Worm (Caenorhabditis elegans) whole organism, L4 larva: ENCODE measurements around the gene col-37.
"Not testable (repeated sequence)": the region's sequence is repeated elsewhere in the genome, so short reads cannot be mapped to it uniquely, and the experiment has no call there.

Experiments used
- F44E2.7 ChIP-seq: fragments of 200-800 bp; sonication (Bioruptor generic); IDR thresholded peaks from 2 replicates; pipeline ENCODE4 v2.1.2; 2022; ENCODE audit warnings: missing genetic modification characterization, missing compliant biosample characterization
- Y48G9A.11 ChIP-seq: fragments of 200-800 bp; sonication (Bioruptor generic); IDR thresholded peaks from 2 replicates; pipeline ENCODE4 v1.3.6; 2022; ENCODE audit warnings: missing genetic modification reagents, missing genetic modification characterization, missing compliant biosample characterization
- aha-1 ChIP-seq: fragments of 150-350 bp; peaks from one replicate; lab custom pipeline; 2014; ENCODE audit warnings: missing biosample characterization, missing genetic modification characterization
- ceh-20 ChIP-seq: fragments of 200-800 bp; sonication (Bioruptor generic); IDR thresholded peaks from 2 replicates; pipeline ENCODE4 v1.3.6; 2022; ENCODE audit warnings: missing genetic modification reagents, missing genetic modification characterization, missing compliant biosample characterization
- ces-1 ChIP-seq: fragments of 150-350 bp; sonication (generic microtip); optimal IDR thresholded peaks from 4 replicates; lab custom pipeline; 2014; ENCODE audit warnings: missing biosample characterization, missing genetic modification reagents, missing genetic modification characterization
- ctbp-1 ChIP-seq: fragments of 200-800 bp; sonication (Bioruptor generic); IDR thresholded peaks from 2 replicates; pipeline ENCODE4 v1.3.6; 2022; ENCODE audit warnings: missing genetic modification reagents, missing genetic modification characterization, missing compliant biosample characterization
- daf-12 ChIP-seq: fragments of 150-350 bp; optimal IDR thresholded peaks from 2 replicates; lab custom pipeline; 2014; ENCODE audit warnings: missing biosample characterization, missing genetic modification reagents, missing genetic modification characterization
- daf-16 ChIP-seq, 3 experiments: sonication (generic microtip); optimal IDR thresholded peaks; 2 replicates each; lab custom pipeline; 2016 to 2017; ENCODE audit warnings: missing genetic modification characterization in 3 of 3, missing genetic modification reagents in 3 of 3, mild to moderate bottlenecking in 2 of 3, missing compliant biosample characterization in 2 of 3, missing biosample characterization in 1 of 3, moderate library complexity in 1 of 3
- daf-19 ChIP-seq: fragments of 200-800 bp; sonication (Bioruptor generic); conservative IDR thresholded peaks from 2 replicates; pipeline ENCODE4 v1.3.6; 2022; ENCODE audit warnings: missing genetic modification characterization, missing compliant biosample characterization
- dmd-6 ChIP-seq: fragments of 200-800 bp; sonication (Bioruptor generic); IDR thresholded peaks from 2 replicates; pipeline ENCODE4 v1.3.6; 2022; ENCODE audit warnings: missing genetic modification reagents, missing genetic modification characterization, missing compliant biosample characterization
- dmd-9 ChIP-seq: fragments of 200-800 bp; sonication (Bioruptor generic); IDR thresholded peaks from 2 replicates; pipeline ENCODE4 v1.3.6; 2022; ENCODE audit warnings: missing genetic modification reagents, missing genetic modification characterization, missing compliant biosample characterization
- dpl-1 ChIP-seq: fragments of 150-350 bp; optimal IDR thresholded peaks from 2 replicates; lab custom pipeline; 2014; ENCODE audit warnings: missing biosample characterization, missing genetic modification reagents, missing genetic modification characterization
- dve-1 ChIP-seq: sonication (generic microtip); optimal IDR thresholded peaks from 2 replicates; lab custom pipeline; 2017; ENCODE audit warnings: antibody characterized with exemption, mild to moderate bottlenecking, missing genetic modification characterization, missing compliant biosample characterization; ENCODE audit not compliant: insufficient read depth
- egl-27 ChIP-seq: sonication (generic microtip); optimal IDR thresholded peaks from 3 replicates; lab custom pipeline; 2017; ENCODE audit warnings: missing biosample characterization, missing genetic modification reagents, missing genetic modification characterization
- egl-43 ChIP-seq: fragments of 200-800 bp; sonication (Bioruptor generic); IDR thresholded peaks from 2 replicates; pipeline ENCODE4 v1.3.6; 2022; ENCODE audit warnings: missing genetic modification reagents, missing genetic modification characterization, missing compliant biosample characterization
- fkh-10 ChIP-seq: fragments of 150-350 bp; optimal IDR thresholded peaks from 2 replicates; lab custom pipeline; 2014; ENCODE audit warnings: missing biosample characterization, missing genetic modification reagents, missing genetic modification characterization
- hif-1 ChIP-seq, 2 experiments: sonication (generic microtip); optimal IDR thresholded peaks; 2 replicates each; lab custom pipeline; 2016 to 2017; ENCODE audit warnings: missing compliant biosample characterization in 2 of 2, missing genetic modification characterization in 2 of 2, missing genetic modification reagents in 2 of 2, missing genotype in 2 of 2, mild to moderate bottlenecking in 1 of 2
- hmg-1.1 ChIP-seq: fragments of 200-800 bp; sonication (Bioruptor generic); IDR thresholded peaks from 2 replicates; pipeline ENCODE4 v1.3.6; 2022; ENCODE audit warnings: missing genetic modification reagents, missing genetic modification characterization, missing compliant biosample characterization
- jun-1 ChIP-seq: fragments of 150-350 bp; optimal IDR thresholded peaks from 2 replicates; lab custom pipeline; 2014; ENCODE audit warnings: missing biosample characterization, missing genetic modification reagents, missing genetic modification characterization
- lin-13 ChIP-seq: fragments of 150-350 bp; optimal IDR thresholded peaks from 2 replicates; lab custom pipeline; 2014; ENCODE audit warnings: missing biosample characterization, missing genetic modification reagents, missing genetic modification characterization
- lin-29 ChIP-seq: fragments of 200-800 bp; sonication (Bioruptor generic); IDR thresholded peaks from 2 replicates; pipeline ENCODE4 v1.3.6; 2022; ENCODE audit warnings: missing genetic modification reagents, missing genetic modification characterization, missing compliant biosample characterization
- lir-3 ChIP-seq: sonication (generic microtip); optimal IDR thresholded peaks from 2 replicates; lab custom pipeline; 2016; ENCODE audit warnings: mild to moderate bottlenecking, missing genetic modification characterization, missing compliant biosample characterization
- madf-5 ChIP-seq, 2 experiments: fragments of 200-800 bp; sonication (Bioruptor generic); IDR thresholded peaks; 2 replicates each; pipeline ENCODE4 v1.3.6; 2022; ENCODE audit warnings: missing compliant biosample characterization in 2 of 2, missing genetic modification characterization in 2 of 2
- mdl-1 ChIP-seq, 2 experiments: fragments of 150-350 bp in 1 of 2; sonication (generic microtip) in 1 of 2; optimal IDR thresholded peaks; 2 replicates each; lab custom pipeline; 2014 to 2017; ENCODE audit warnings: missing biosample characterization in 2 of 2, missing genetic modification characterization in 2 of 2
- mep-1 ChIP-seq: fragments of 150-350 bp; sonication (generic microtip); optimal IDR thresholded peaks from 3 replicates; lab custom pipeline; 2014; ENCODE audit warnings: missing biosample characterization, missing genetic modification characterization
- mxl-2 ChIP-seq: fragments of 200-800 bp; sonication (Bioruptor generic); conservative IDR thresholded peaks from 2 replicates; pipeline ENCODE4 v1.3.6; 2022; ENCODE audit warnings: missing genetic modification reagents, missing genetic modification characterization, missing compliant biosample characterization
- nhr-10 ChIP-seq: fragments of 150-350 bp; optimal IDR thresholded peaks from 2 replicates; lab custom pipeline; 2014; ENCODE audit warnings: missing biosample characterization, missing genetic modification characterization
- nhr-102 ChIP-seq: sonication (generic microtip); optimal IDR thresholded peaks from 2 replicates; lab custom pipeline; 2016; ENCODE audit warnings: mild to moderate bottlenecking, missing genetic modification characterization, moderate library complexity, missing compliant biosample characterization
- nhr-111 ChIP-seq: fragments of 200-800 bp; sonication (Bioruptor generic); optimal IDR thresholded peaks from 2 replicates; lab custom pipeline; 2018; ENCODE audit warnings: mild to moderate bottlenecking, missing genetic modification characterization, missing compliant biosample characterization
- nhr-25 ChIP-seq: sonication (generic microtip); optimal IDR thresholded peaks from 2 replicates; lab custom pipeline; 2017; ENCODE audit warnings: missing genetic modification characterization, mild to moderate bottlenecking, missing compliant biosample characterization, antibody characterized with exemption, moderate library complexity, borderline replicate concordance; ENCODE audit not compliant: insufficient read depth
- nhr-6 ChIP-seq: fragments of 150-350 bp; optimal IDR thresholded peaks from 2 replicates; lab custom pipeline; 2014; ENCODE audit warnings: missing biosample characterization, missing genetic modification characterization
- nhr-77 ChIP-seq: fragments of 150-350 bp; optimal IDR thresholded peaks from 2 replicates; lab custom pipeline; 2014; ENCODE audit warnings: missing biosample characterization, missing genetic modification characterization
- pqm-1 ChIP-seq: sonication (generic microtip); optimal IDR thresholded peaks from 2 replicates; lab custom pipeline; 2017; ENCODE audit warnings: missing biosample characterization, missing genetic modification characterization
- sdz-12 ChIP-seq: fragments of 200-800 bp; sonication (Bioruptor generic); optimal IDR thresholded peaks from 2 replicates; lab custom pipeline; 2018; ENCODE audit warnings: mild to moderate bottlenecking, missing genetic modification characterization, missing compliant biosample characterization
- set-16 ChIP-seq: fragments of 200-800 bp; sonication (Bioruptor generic); IDR thresholded peaks from 2 replicates; pipeline ENCODE4 v1.3.6; 2022; ENCODE audit warnings: missing genetic modification reagents, missing genetic modification characterization, missing compliant biosample characterization
- spr-3 ChIP-seq: fragments of 200-800 bp; sonication (Bioruptor generic); optimal IDR thresholded peaks from 2 replicates; lab custom pipeline; 2018; ENCODE audit warnings: mild to moderate bottlenecking, missing genetic modification characterization, missing compliant biosample characterization
- unc-39 ChIP-seq: sonication (generic microtip); optimal IDR thresholded peaks from 2 replicates; lab custom pipeline; 2017; ENCODE audit warnings: missing biosample characterization, missing genetic modification characterization
- unc-62 ChIP-seq, 3 experiments: fragments of 150-350 bp in 1 of 3; sonication (generic microtip); optimal IDR thresholded peaks in 2 of 3; peaks in 1 of 3; 1 replicate in 1 of 3; 2 replicates in 2 of 3; lab custom pipeline; 2014 to 2017; ENCODE audit warnings: missing biosample characterization in 3 of 3, missing genetic modification characterization in 3 of 3, missing genetic modification reagents in 3 of 3, missing genotype in 1 of 3
- zag-1 ChIP-seq: fragments of 150-350 bp; optimal IDR thresholded peaks from 2 replicates; lab custom pipeline; 2014; ENCODE audit warnings: missing biosample characterization, missing genetic modification characterization
- zfp-2 ChIP-seq: sonication (generic microtip); optimal IDR thresholded peaks from 2 replicates; lab custom pipeline; 2016; ENCODE audit warnings: mild to moderate bottlenecking, missing genetic modification characterization, missing compliant biosample characterization

Gene col-37

DNA sequence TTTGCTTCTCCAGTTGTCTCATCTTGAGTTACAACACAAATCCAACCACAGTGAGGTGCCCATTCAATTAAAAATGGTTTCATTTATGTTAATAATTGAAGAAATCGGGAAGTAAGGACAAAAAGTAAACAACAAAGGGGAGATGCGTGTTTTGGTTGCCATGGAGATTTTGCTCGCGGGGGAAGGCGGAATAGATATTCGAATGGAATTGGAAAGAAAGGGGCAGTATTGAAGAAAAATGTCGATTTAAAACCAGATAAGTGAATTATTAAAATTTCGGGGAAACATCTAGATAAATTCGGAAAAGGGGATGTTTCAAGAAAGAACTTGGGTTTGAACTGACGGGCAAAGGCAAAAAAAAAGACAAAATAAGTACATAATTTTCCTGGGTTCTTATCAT lies 16.9 kb downstream of the col-37 start, which contains the start of gene che-11:
Gene che-11 (minus strand): TSS at position 101 of the 400 bp plus-strand sequence.
- TF ChIP-seq F44E2.7 = no peak
- TF ChIP-seq nhr-102 (tag; lab: Kevin White, UChicago) = no peak
- TF ChIP-seq mdl-1 (tag; optimal IDR thresholded peaks at IDR 0.05; lab: Kevin White, UChicago) = no peak
- no peak for TF ChIP-seq unc-39 (tag; lab: Kevin White, UChicago)
- TF ChIP-seq dmd-6 (GFP tag; lab: Robert Waterston, UW) = no peak
- no peak for TF ChIP-seq sdz-12 (GFP tag; lab: Kevin White, UChicago)
- no peak for TF ChIP-seq dmd-9 (GFP tag; lab: Robert Waterston, UW)

DNA sequence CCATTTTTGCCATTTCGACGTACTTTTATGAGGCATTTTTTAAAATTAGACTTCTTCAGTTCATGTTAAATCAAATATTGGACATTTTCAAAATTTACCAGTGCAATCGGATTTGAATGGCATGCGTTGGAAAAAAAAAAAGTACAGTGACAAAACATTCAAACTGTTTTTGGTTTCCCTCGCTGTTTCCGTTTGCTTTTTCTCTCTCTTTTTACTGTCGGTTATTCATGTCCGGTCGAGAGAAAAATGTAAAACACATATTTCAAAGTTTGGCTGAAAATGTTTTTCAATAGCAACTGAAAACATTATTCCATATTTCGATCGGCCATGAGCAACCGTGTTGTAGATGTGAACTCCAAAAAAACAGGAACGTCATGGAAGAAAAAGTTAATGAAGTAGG lies 26.9 kb downstream of the col-37 start, which contains the start of gene C27A7.3:
Gene C27A7.3 (plus strand): TSS at position 301 of the 400 bp plus-strand sequence.
- TF ChIP-seq mdl-1 (tag; optimal IDR thresholded peaks at IDR 0.05; lab: Kevin White, UChicago) (no peak), egl-27 (tag; lab: Kevin White, UChicago) (no peak), ces-1 (no peak), set-16 (GFP tag; lab: Robert Waterston, UW) (no peak), dve-1 (tag; lab: Kevin White, UChicago) (no peak), egl-43 (GFP tag; lab: Robert Waterston, UW) (no peak), lir-3 (tag; lab: Kevin White, UChicago) (no peak), hmg-1.1 (GFP tag; lab: Robert Waterston, UW) (no peak), zag-1 (no peak), dmd-9 (GFP tag; lab: Robert Waterston, UW) (no peak), daf-12 (tag; lab: Kevin White, UChicago) (no peak), Y48G9A.11 (GFP tag; lab: Robert Waterston, UW) (no peak), dpl-1 (no peak), F44E2.7 (no peak), zfp-2 (no peak)
- TF ChIP-seq, all 104 proteins: peak for 0

DNA sequence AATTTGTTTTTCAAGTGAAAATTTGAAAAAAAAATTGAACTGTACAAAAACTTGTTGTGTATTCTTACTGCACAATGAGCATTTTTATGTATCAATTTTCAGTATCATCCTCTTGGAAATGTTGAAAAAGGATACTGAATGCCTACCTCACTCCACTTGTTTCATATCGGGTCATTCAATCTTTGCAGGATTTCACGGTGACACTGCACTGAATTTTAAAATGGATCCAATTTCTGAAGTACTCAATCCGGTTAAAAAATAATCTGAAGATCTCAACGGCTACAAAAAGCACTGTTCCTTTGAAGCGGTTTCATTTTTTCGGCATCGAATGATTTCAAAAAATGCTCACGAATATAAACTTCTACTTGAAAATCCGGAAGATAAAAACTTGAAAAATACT lies 29.6 kb downstream of the col-37 start:
- TF ChIP-seq lin-13 (no peak), spr-3 (GFP tag; lab: Kevin White, UChicago) (no peak), nhr-25 (tag; lab: Kevin White, UChicago) (no peak), egl-43 (GFP tag; lab: Robert Waterston, UW) (no peak), aha-1 (tag; lab: Kevin White, UChicago) (peak; percentile 93)
- TF ChIP-seq, all 104 proteins: peak for 1

DNA sequence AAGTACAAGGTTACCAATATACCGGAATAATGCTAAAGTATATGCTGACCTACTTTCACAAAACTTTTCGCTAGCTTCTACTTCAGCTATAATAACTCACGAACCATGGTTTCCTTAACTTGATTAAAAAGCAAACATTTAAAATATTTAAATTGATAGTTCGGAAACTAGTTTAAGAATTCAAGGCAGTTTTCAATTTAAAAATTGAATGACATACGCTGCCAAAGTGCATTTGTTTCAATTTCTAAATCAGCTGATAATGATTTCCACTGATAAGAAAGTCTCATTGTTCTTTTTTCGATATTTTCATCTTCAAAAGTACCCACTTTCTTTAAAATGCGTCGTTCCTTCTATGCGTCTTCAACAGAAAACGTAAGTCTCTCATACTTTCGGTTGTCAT lies 36.4 kb downstream of the col-37 start, which contains the start of gene enpp-1:
Gene enpp-1 (plus strand): TSS at position 301 of the 400 bp plus-strand sequence.
- peak in 1 of 2 experiments; percentile 23 for TF ChIP-seq unc-62 (GFP tag; optimal IDR thresholded peaks at IDR 0.05 in 1 of 2; lab: Kevin White, UChicago)
- not testable (repeated sequence) for TF ChIP-seq unc-62 (tag; optimal IDR thresholded peaks at IDR 0.05; lab: Kevin White, UChicago)

DNA sequence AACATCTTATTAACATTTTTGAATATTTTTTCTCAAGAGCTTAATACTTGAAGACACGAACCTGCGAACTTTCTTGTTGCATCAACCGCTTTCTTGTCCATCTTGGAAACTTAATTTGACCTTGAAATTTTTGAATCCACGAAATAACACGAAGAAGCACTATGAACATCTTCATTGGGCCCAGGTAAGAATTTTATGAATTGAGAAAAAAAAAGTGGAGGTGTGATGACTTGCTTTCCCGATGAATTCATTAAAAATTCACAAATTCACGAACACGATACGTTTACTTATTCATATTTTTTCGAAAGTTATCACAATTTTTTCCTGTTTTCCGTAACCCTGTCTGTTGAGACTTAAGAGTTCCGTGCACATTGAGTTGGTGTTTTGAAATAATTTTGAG lies 36.9 kb downstream of the col-37 start, which contains the start of gene C27A7.6:
Gene C27A7.6 (minus strand): TSS at position 101 of the 400 bp plus-strand sequence.
- not testable (repeated sequence) for TF ChIP-seq madf-5 (GFP tag; IDR thresholded peaks at IDR 0.05; lab: Robert Waterston, UW); mep-1; lin-29 (GFP tag; lab: Robert Waterston, UW)

DNA sequence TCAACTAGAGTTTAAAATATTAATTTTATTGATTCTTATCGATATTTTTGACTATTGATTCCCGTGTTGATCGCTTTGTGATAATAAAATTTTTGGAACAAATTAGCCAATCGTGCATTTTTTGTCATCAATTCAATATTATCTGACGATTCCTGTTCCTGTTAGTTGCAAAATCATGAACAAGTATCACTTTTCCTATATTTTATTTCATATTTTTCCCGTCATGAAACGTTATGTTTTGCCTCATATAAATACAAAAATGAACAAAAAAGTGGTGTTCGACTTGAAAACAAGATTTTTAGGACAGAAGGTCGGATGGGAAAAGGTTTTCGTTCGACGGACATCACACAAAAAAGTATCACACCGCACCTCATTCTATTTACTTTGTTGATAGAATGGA lies 46.3 kb downstream of the col-37 start, which contains the start of gene C13C4.6:
Gene C13C4.6 (plus strand): TSS at position 301 of the 400 bp plus-strand sequence.
- TF ChIP-seq daf-19 (GFP tag; lab: Robert Waterston, UW) (no peak), hif-1 (tag; optimal IDR thresholded peaks at IDR 0.05; lab: Kevin White, UChicago) (no peak), dmd-9 (GFP tag; lab: Robert Waterston, UW) (no peak), daf-16 (GFP tag; optimal IDR thresholded peaks at IDR 0.05; lab: Kevin White, UChicago) (no peak), daf-16 (tag; optimal IDR thresholded peaks at IDR 0.05; lab: Kevin White, UChicago) (no peak), madf-5 (GFP tag; IDR thresholded peaks at IDR 0.05; lab: Robert Waterston, UW) (no peak), pqm-1 (no peak), nhr-10 (tag; lab: Kevin White, UChicago) (no peak), nhr-111 (GFP tag; lab: Kevin White, UChicago) (no peak), nhr-77 (tag; lab: Kevin White, UChicago) (no peak), dpl-1 (no peak), nhr-6 (no peak), mxl-2 (GFP tag; lab: Robert Waterston, UW) (no peak), ceh-20 (GFP tag; lab: Robert Waterston, UW) (no peak), ctbp-1 (no peak), spr-3 (GFP tag; lab: Kevin White, UChicago) (no peak), jun-1 (tag; lab: Kevin White, UChicago) (no peak), fkh-10 (no peak)
